Fruit fly (Drosophila melanogaster) Kc167 (cell line): ENCODE data around the gene CG42263.

Experiments
- Myc ChIP-seq: fragments of >200 bp; optimal IDR thresholded peaks from 2 replicates; lab custom pipeline; 2017; ENCODE audit warnings: missing external identifiers
- Sin3A ChIP-seq: fragments of >200 bp; optimal IDR thresholded peaks from 2 replicates; lab custom pipeline; 2018; ENCODE audit warnings: missing external identifiers
- h ChIP-seq: fragments of >200 bp; optimal IDR thresholded peaks from 3 replicates; lab custom pipeline; 2018; ENCODE audit warnings: missing external identifiers
- psq ChIP-seq: fragments of >200 bp; optimal IDR thresholded peaks from 2 replicates; lab custom pipeline; 2017; ENCODE audit warnings: missing external identifiers
- ttk ChIP-seq: sonication (Bioruptor generic); optimal IDR thresholded peaks from 2 replicates; lab custom pipeline; 2017; ENCODE audit warnings: missing external identifiers

dm6 chr3L:19932917-19933316 lies 22.7 kb downstream of the CG42263 start:
- TF ChIP-seq h (lab: Kevin White, UChicago): no peak
- no peak for TF ChIP-seq psq (lab: Kevin White, UChicago)
- no peak for TF ChIP-seq ttk
- TF ChIP-seq Myc: no peak
- TF ChIP-seq Sin3A: no peak
